Fruit fly (Drosophila melanogaster) whole organism, embryonic: Measurements from ENCODE around the gene CG34056.
A peak's percentile ranks its signal among the peaks of the same experiment; 100 is the strongest.

Experiments used
- Abd-B ChIP-seq: fragments of 200-800 bp; sonication (Bioruptor generic); optimal IDR thresholded peaks from 2 replicates; lab custom pipeline; 2018; ENCODE audit warnings: missing biosample characterization, mild to moderate bottlenecking, missing genetic modification characterization, moderate library complexity
- CG11085 ChIP-seq: fragments of 200-800 bp; sonication (Bioruptor generic); IDR thresholded peaks from 2 replicates; pipeline ENCODE4 v1.3.6; 2022; ENCODE audit warnings: missing biosample characterization, missing genetic modification characterization
- CG12942 ChIP-seq: fragments of 200-800 bp; sonication (Bioruptor generic); optimal IDR thresholded peaks from 3 replicates; lab custom pipeline; 2016; ENCODE audit warnings: missing biosample characterization, missing genetic modification characterization
- CG13287 ChIP-seq: fragments of 200-800 bp; sonication (Bioruptor generic); IDR thresholded peaks from 2 replicates; pipeline ENCODE4 v1.3.6; 2022; ENCODE audit warnings: missing biosample characterization, missing genetic modification characterization; ENCODE audit not compliant: partially characterized antibody
- CG14965 ChIP-seq: fragments of 200-800 bp; sonication (Bioruptor generic); optimal IDR thresholded peaks from 2 replicates; lab custom pipeline; 2016; ENCODE audit warnings: missing biosample characterization, missing genetic modification characterization, borderline replicate concordance
- CG18599 ChIP-seq: fragments of 200-800 bp; sonication (Bioruptor generic); optimal IDR thresholded peaks from 3 replicates; lab custom pipeline; 2017; ENCODE audit warnings: missing biosample characterization, missing genetic modification characterization, mild to moderate bottlenecking, moderate library complexity, missing genetic modification reagents
- CG2678 ChIP-seq: fragments of 200-800 bp; sonication (Bioruptor generic); optimal IDR thresholded peaks from 3 replicates; lab custom pipeline; 2019; ENCODE audit warnings: missing biosample characterization, mild to moderate bottlenecking, missing genetic modification characterization, moderate library complexity
- CG32532 ChIP-seq: fragments of 200-800 bp; sonication (Bioruptor generic); IDR thresholded peaks from 2 replicates; pipeline ENCODE4 v1.3.6; 2022; ENCODE audit warnings: missing biosample characterization, missing genetic modification characterization
- CG33213 ChIP-seq: fragments of 200-800 bp; sonication (Bioruptor generic); optimal IDR thresholded peaks from 3 replicates; lab custom pipeline; 2016; ENCODE audit warnings: missing biosample characterization, missing genetic modification characterization
- CG6175 ChIP-seq: fragments of 200-800 bp; sonication (Bioruptor generic); IDR thresholded peaks from 3 replicates; pipeline ENCODE4 v1.3.6; 2022; ENCODE audit warnings: missing biosample characterization, missing genetic modification characterization
- CG6765 ChIP-seq: fragments of 200-800 bp; sonication (Bioruptor generic); optimal IDR thresholded peaks from 3 replicates; lab custom pipeline; 2017; ENCODE audit warnings: missing biosample characterization, mild to moderate bottlenecking, missing genetic modification characterization
- CG7271 ChIP-seq: fragments of 200-800 bp; sonication (Bioruptor generic); optimal IDR thresholded peaks from 2 replicates; lab custom pipeline; 2018; ENCODE audit warnings: missing biosample characterization, mild to moderate bottlenecking, missing genetic modification characterization, moderate library complexity
- CG7987 ChIP-seq: fragments of 200-800 bp; sonication (Bioruptor generic); optimal IDR thresholded peaks from 2 replicates; lab custom pipeline; 2018; ENCODE audit warnings: missing biosample characterization, mild to moderate bottlenecking, missing genetic modification characterization, moderate library complexity
- CG8290 ChIP-seq, 3 experiments: fragments of 200-800 bp; sonication (Bioruptor generic); optimal IDR thresholded peaks; 2 replicates each; lab custom pipeline; 2016 to 2019; ENCODE audit warnings: missing biosample characterization in 3 of 3, missing genetic modification characterization in 3 of 3, mild to moderate bottlenecking in 2 of 3, moderate library complexity in 1 of 3
- CG8359 ChIP-seq: fragments of 200-800 bp; sonication (Bioruptor generic); optimal IDR thresholded peaks from 2 replicates; lab custom pipeline; 2017; ENCODE audit warnings: missing biosample characterization, mild to moderate bottlenecking, missing genetic modification characterization, borderline replicate concordance
- CG8765 ChIP-seq: fragments of 200-800 bp; sonication (Bioruptor generic); IDR thresholded peaks from 2 replicates; pipeline ENCODE4 v1.3.6; 2022; ENCODE audit warnings: missing biosample characterization, missing genetic modification characterization
- CG9727 ChIP-seq: fragments of 200-800 bp; sonication (Bioruptor generic); optimal IDR thresholded peaks from 3 replicates; lab custom pipeline; 2017; ENCODE audit warnings: missing biosample characterization, mild to moderate bottlenecking, missing genetic modification characterization
- CHES-1-like ChIP-seq: fragments of 200-800 bp; sonication (Bioruptor generic); optimal IDR thresholded peaks from 2 replicates; lab custom pipeline; 2016; ENCODE audit warnings: missing biosample characterization, missing genetic modification characterization
- D19A ChIP-seq: fragments of 200-800 bp; optimal IDR thresholded peaks from 3 replicates; lab custom pipeline; 2019; ENCODE audit warnings: missing biosample characterization, mild to moderate bottlenecking, missing genetic modification characterization, moderate library complexity
- D19B ChIP-seq: fragments of 200-800 bp; sonication (Bioruptor generic); optimal IDR thresholded peaks from 2 replicates; lab custom pipeline; 2017; ENCODE audit warnings: missing biosample characterization, mild to moderate bottlenecking, missing genetic modification characterization
- HLH4C ChIP-seq: fragments of 200-800 bp; sonication (Bioruptor generic); IDR thresholded peaks from 3 replicates; pipeline ENCODE4 v1.3.6; 2022; ENCODE audit warnings: missing biosample characterization, missing genetic modification characterization; ENCODE audit not compliant: partially characterized antibody
- Hmr ChIP-seq: fragments of 200-800 bp; sonication (Bioruptor generic); optimal IDR thresholded peaks from 3 replicates; lab custom pipeline; 2017; ENCODE audit warnings: mild to moderate bottlenecking, missing biosample characterization, missing genetic modification reagents, missing genetic modification characterization
- Jarid2 ChIP-seq: fragments of 200-800 bp; sonication (Bioruptor generic); optimal IDR thresholded peaks from 3 replicates; lab custom pipeline; 2017; ENCODE audit warnings: mild to moderate bottlenecking, missing biosample characterization, missing genetic modification reagents, missing genetic modification characterization
- Mad ChIP-seq: fragments of 200-800 bp; sonication (Bioruptor generic); optimal IDR thresholded peaks from 2 replicates; lab custom pipeline; 2016; ENCODE audit warnings: missing biosample characterization, missing genetic modification characterization
- NC2β ChIP-seq: fragments of 200-800 bp; sonication (Bioruptor generic); optimal IDR thresholded peaks from 2 replicates; lab custom pipeline; 2016; ENCODE audit warnings: missing biosample characterization, missing genetic modification characterization
- Nf-YB ChIP-seq: fragments of 200-800 bp; sonication (Bioruptor generic); optimal IDR thresholded peaks from 3 replicates; lab custom pipeline; 2019; ENCODE audit warnings: missing biosample characterization, mild to moderate bottlenecking, missing genetic modification characterization, moderate library complexity
- Oli ChIP-seq: fragments of 200-800 bp; sonication (Bioruptor generic); optimal IDR thresholded peaks from 2 replicates; lab custom pipeline; 2018; ENCODE audit warnings: missing biosample characterization, mild to moderate bottlenecking, missing genetic modification characterization, moderate library complexity
- Pdp1 ChIP-seq, 2 experiments: fragments of 200-800 bp; sonication (Bioruptor generic); optimal IDR thresholded peaks; 3 replicates each; lab custom pipeline; 2016; ENCODE audit warnings: missing biosample characterization in 2 of 2, missing genetic modification characterization in 2 of 2, mild to moderate bottlenecking in 1 of 2, moderate library complexity in 1 of 2
- Spps ChIP-seq: fragments of 200-800 bp; sonication (Bioruptor generic); optimal IDR thresholded peaks from 2 replicates; lab custom pipeline; 2018; ENCODE audit warnings: missing biosample characterization, mild to moderate bottlenecking, missing genetic modification characterization
- Sry-β ChIP-seq: fragments of 200-800 bp; sonication (Bioruptor generic); optimal IDR thresholded peaks from 2 replicates; lab custom pipeline; 2018; ENCODE audit warnings: missing biosample characterization, mild to moderate bottlenecking, missing genetic modification characterization, moderate library complexity
- ac ChIP-seq: fragments of 200-800 bp; sonication (Bioruptor generic); optimal IDR thresholded peaks from 3 replicates; lab custom pipeline; 2017; ENCODE audit warnings: missing biosample characterization, mild to moderate bottlenecking, missing genetic modification characterization
- ara ChIP-seq: fragments of 200-800 bp; sonication (Bioruptor generic); IDR thresholded peaks from 2 replicates; pipeline ENCODE4 v1.3.6; 2022; ENCODE audit warnings: missing biosample characterization, missing genetic modification characterization
- bab2 ChIP-seq: fragments of 200-800 bp; sonication (Bioruptor generic); optimal IDR thresholded peaks from 2 replicates; lab custom pipeline; 2016; ENCODE audit warnings: missing biosample characterization, missing genetic modification characterization
- cad ChIP-seq: fragments of >200 bp; optimal IDR thresholded peaks from 2 replicates; lab custom pipeline; 2017; ENCODE audit warnings: missing biosample characterization, missing genetic modification characterization
- emc ChIP-seq: fragments of 200-800 bp; sonication (Bioruptor generic); optimal IDR thresholded peaks from 2 replicates; lab custom pipeline; 2016; ENCODE audit warnings: missing biosample characterization, missing genetic modification characterization
- eve ChIP-seq, 2 experiments: fragments of >200 bp; optimal IDR thresholded peaks; 2 replicates each; lab custom pipeline; 2017; ENCODE audit warnings: missing biosample characterization in 2 of 2, missing genetic modification characterization in 2 of 2
- hb ChIP-seq: fragments of 200-800 bp; sonication (Bioruptor generic); IDR thresholded peaks from 3 replicates; pipeline ENCODE4 v1.3.6; 2022; ENCODE audit warnings: missing biosample characterization, missing genetic modification characterization; ENCODE audit not compliant: partially characterized antibody
- inv ChIP-seq: fragments of 200-800 bp; sonication (Bioruptor generic); IDR thresholded peaks from 2 replicates; pipeline ENCODE4 v1.3.6; 2022; ENCODE audit warnings: missing biosample characterization, missing genetic modification characterization; ENCODE audit not compliant: partially characterized antibody
- nerfin-2 ChIP-seq: fragments of 200-800 bp; sonication (Bioruptor generic); IDR thresholded peaks from 2 replicates; pipeline ENCODE4 v1.3.6; 2022; ENCODE audit warnings: missing biosample characterization, missing genetic modification characterization; ENCODE audit not compliant: partially characterized antibody
- nmo ChIP-seq: fragments of 200-800 bp; sonication (Bioruptor generic); optimal IDR thresholded peaks from 2 replicates; lab custom pipeline; 2018; ENCODE audit warnings: missing biosample characterization, mild to moderate bottlenecking, missing genetic modification characterization, moderate library complexity
- pan ChIP-seq, 4 experiments: fragments of >200 bp in 3 of 4; fragments of 200-800 bp in 1 of 4; sonication (Bioruptor generic) in 1 of 4; optimal IDR thresholded peaks in 3 of 4; IDR thresholded peaks in 1 of 4; 2 replicates each; pipeline versions ENCODE4 v1.3.6 to Lab custom; 2017 to 2022; ENCODE audit warnings: missing biosample characterization in 2 of 4, missing genetic modification characterization in 2 of 4, mixed read lengths in 1 of 4
- repo ChIP-seq: fragments of 200-800 bp; sonication (Bioruptor generic); optimal IDR thresholded peaks from 2 replicates; lab custom pipeline; 2016; ENCODE audit warnings: missing biosample characterization, missing genetic modification characterization
- shn ChIP-seq: fragments of 200-800 bp; sonication (Bioruptor generic); optimal IDR thresholded peaks from 3 replicates; lab custom pipeline; 2016; ENCODE audit warnings: missing biosample characterization, missing genetic modification characterization
- sim ChIP-seq: fragments of 200-800 bp; sonication (Bioruptor generic); IDR thresholded peaks from 2 replicates; pipeline ENCODE4 v1.3.6; 2022; ENCODE audit warnings: missing biosample characterization, missing genetic modification characterization
- sima ChIP-seq: fragments of 200-800 bp; sonication (Bioruptor generic); optimal IDR thresholded peaks from 2 replicates; lab custom pipeline; 2016; ENCODE audit warnings: missing biosample characterization, missing genetic modification characterization
- sisA ChIP-seq: fragments of 200-800 bp; sonication (Bioruptor generic); IDR thresholded peaks from 2 replicates; pipeline ENCODE4 v1.3.6; 2022; ENCODE audit warnings: missing biosample characterization, missing genetic modification characterization
- vnd ChIP-seq: fragments of 200-800 bp; sonication (Bioruptor generic); IDR thresholded peaks from 3 replicates; pipeline ENCODE4 v1.3.6; 2022; ENCODE audit warnings: missing biosample characterization, missing genetic modification characterization; ENCODE audit not compliant: partially characterized antibody

Gene CG34056

DNA sequence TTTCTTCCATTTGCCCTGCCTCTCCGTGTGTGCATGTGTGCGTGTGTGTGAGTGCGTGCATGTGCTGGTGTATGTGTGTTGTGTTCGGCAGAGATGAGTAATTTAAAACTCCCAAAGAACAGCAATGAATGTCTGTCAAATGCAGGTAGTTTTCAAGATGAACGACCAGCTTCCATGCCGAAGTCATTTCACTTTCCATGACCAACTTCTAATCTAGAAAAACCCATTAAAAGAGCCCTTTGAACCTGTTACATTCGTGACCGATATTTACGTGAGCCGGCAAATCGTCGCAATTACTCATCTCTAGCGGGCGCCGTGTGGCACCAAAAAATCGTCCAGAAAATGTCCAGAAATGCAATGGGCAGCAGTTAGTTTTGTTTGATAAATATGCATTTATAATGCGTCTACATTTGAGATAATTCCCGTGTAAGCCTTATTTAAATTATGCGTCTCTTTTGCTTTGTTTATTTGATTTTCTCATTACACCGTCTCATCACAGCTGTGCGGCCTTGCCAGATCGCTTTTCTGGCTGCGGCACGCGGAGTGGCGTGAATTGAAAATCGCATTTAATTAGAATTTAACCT, 23.3 kb upstream of the CG34056 start (continued):
- TF ChIP-seq ara, result peak; percentile 50; the same call in 1 of the 2 replicates
- TF ChIP-seq emc (GFP tag; lab: Kevin White, UChicago), result no peak
- peak; percentile 38 for TF ChIP-seq bab2
- no peak for TF ChIP-seq CG14965 (GFP tag; lab: Kevin White, UChicago)
- peak; percentile 39 for TF ChIP-seq CG33213 (GFP tag; lab: Kevin White, UChicago)
- TF ChIP-seq sisA (GFP tag; lab: Robert Waterston, UW), result peak; percentile 40; the same call in 1 of the 2 replicates
- peak; percentile 79 for TF ChIP-seq CG13287
- peak; percentile 63 for TF ChIP-seq shn (GFP tag; lab: Kevin White, UChicago)
- TF ChIP-seq nerfin-2 (GFP tag; lab: Robert Waterston, UW), result peak; percentile 76
- no peak for TF ChIP-seq Nf-YB (GFP tag; lab: Kevin White, UChicago)
- TF ChIP-seq CG9727 (GFP tag; lab: Kevin White, UChicago), result peak; percentile 37
- TF ChIP-seq Oli, result peak; percentile 12
- no peak for TF ChIP-seq Spps (tag; lab: Kevin White, UChicago)
- peak; percentile 62 for TF ChIP-seq nmo (GFP tag; lab: Kevin White, UChicago)
- TF ChIP-seq D19B, result no peak
- TF ChIP-seq hb (GFP tag; lab: Robert Waterston, UW), result peak; percentile 71; the same call in 2 of the 3 replicates
- no peak for TF ChIP-seq D19A (tag; lab: Kevin White, UChicago)
- TF ChIP-seq sima (GFP tag; lab: Kevin White, UChicago), result no peak
- TF ChIP-seq CG8359 (GFP tag; lab: Kevin White, UChicago), result no peak
- TF ChIP-seq CG32532 (GFP tag; lab: Robert Waterston, UW), result peak; percentile 61
- TF ChIP-seq vnd, result peak; percentile 85
- peak; percentile 75 for TF ChIP-seq HLH4C (GFP tag; lab: Robert Waterston, UW)
- TF ChIP-seq ac (GFP tag; lab: Kevin White, UChicago), result no peak
- no peak for TF ChIP-seq CG11085 (GFP tag; lab: Robert Waterston, UW)
- peak; percentile 32 for TF ChIP-seq Hmr (GFP tag; lab: Kevin White, UChicago)
- no peak for TF ChIP-seq eve (GFP tag; optimal IDR thresholded peaks at IDR 0.05; lab: Kevin White, UChicago)
- TF ChIP-seq CG18599 (GFP tag; lab: Kevin White, UChicago), result peak; percentile 2
- TF ChIP-seq repo, result peak; percentile 10
- no peak for TF ChIP-seq sim
- peak; percentile 80 for TF ChIP-seq CHES-1-like (GFP tag; lab: Kevin White, UChicago)
- TF ChIP-seq pan (optimal IDR thresholded peaks at IDR 0.05; lab: Kevin White, UChicago), result no peak
- peak in 1 of 2 experiments; percentile 46 for TF ChIP-seq pan (GFP tag; optimal IDR thresholded peaks at IDR 0.05 in 1 of 2, IDR thresholded peaks at IDR 0.05 in 1 of 2)
- 0 out of 3 replicates have a peak, but pooled peaks have one; percentile 45 for TF ChIP-seq CG6175 (GFP tag; lab: Robert Waterston, UW)
- TF ChIP-seq CG7271, result no peak
- no peak for TF ChIP-seq Jarid2 (GFP tag; lab: Kevin White, UChicago)
- TF ChIP-seq CG8290 (GFP tag; optimal IDR thresholded peaks at IDR 0.05; lab: Kevin White, UChicago), result peak; percentile 17
- peak in 1 of 2 experiments; percentile 21 for TF ChIP-seq CG8290 (tag; optimal IDR thresholded peaks at IDR 0.05; lab: Kevin White, UChicago)
- peak; percentile 41 to 56 for TF ChIP-seq Pdp1 (GFP tag; optimal IDR thresholded peaks at IDR 0.05; lab: Kevin White, UChicago)
- peak; percentile 80 for TF ChIP-seq inv (GFP tag; lab: Robert Waterston, UW)
- peak; percentile 39 for TF ChIP-seq Mad
- TF ChIP-seq CG12942 (GFP tag; lab: Kevin White, UChicago), result peak; percentile 11
- TF ChIP-seq CG2678, result peak; percentile 51
- TF ChIP-seq Sry-β (GFP tag; lab: Kevin White, UChicago), result peak; percentile 76
- TF ChIP-seq CG6765 (GFP tag; lab: Kevin White, UChicago), result no peak
- TF ChIP-seq cad (GFP tag; lab: Kevin White, UChicago), result no peak
- no peak for TF ChIP-seq NC2β (GFP tag; lab: Kevin White, UChicago)
- TF ChIP-seq Abd-B (GFP tag; lab: Kevin White, UChicago), result peak; percentile 62
- no peak for TF ChIP-seq CG8765 (GFP tag; lab: Robert Waterston, UW)
- no peak for TF ChIP-seq CG7987 (GFP tag; lab: Kevin White, UChicago)
